Worm (Caenorhabditis elegans) whole organism, midembryonic: ENCODE results near the gene pptr-1.

Experiments used
- cog-1 ChIP-seq: sonication (generic microtip); optimal IDR thresholded peaks from 2 replicates; lab custom pipeline; 2016; ENCODE audit warnings: missing genetic modification characterization, missing compliant biosample characterization
- klf-2 ChIP-seq: fragments of 200-800 bp; sonication (Bioruptor generic); conservative IDR thresholded peaks from 2 replicates; pipeline ENCODE4 v1.3.6; 2022; ENCODE audit warnings: missing genetic modification reagents, missing genetic modification characterization, missing compliant biosample characterization
- ref-1 ChIP-seq: fragments of 200-800 bp; sonication (Bioruptor generic); conservative IDR thresholded peaks from 2 replicates; pipeline ENCODE4 v1.3.6; 2022; ENCODE audit warnings: missing genetic modification reagents, missing genetic modification characterization, missing compliant biosample characterization
- tab-1 ChIP-seq: fragments of 200-800 bp; sonication (Bioruptor generic); IDR thresholded peaks from 2 replicates; pipeline ENCODE4 v1.3.6; 2022; ENCODE audit warnings: missing genetic modification characterization, missing compliant biosample characterization

DNA sequence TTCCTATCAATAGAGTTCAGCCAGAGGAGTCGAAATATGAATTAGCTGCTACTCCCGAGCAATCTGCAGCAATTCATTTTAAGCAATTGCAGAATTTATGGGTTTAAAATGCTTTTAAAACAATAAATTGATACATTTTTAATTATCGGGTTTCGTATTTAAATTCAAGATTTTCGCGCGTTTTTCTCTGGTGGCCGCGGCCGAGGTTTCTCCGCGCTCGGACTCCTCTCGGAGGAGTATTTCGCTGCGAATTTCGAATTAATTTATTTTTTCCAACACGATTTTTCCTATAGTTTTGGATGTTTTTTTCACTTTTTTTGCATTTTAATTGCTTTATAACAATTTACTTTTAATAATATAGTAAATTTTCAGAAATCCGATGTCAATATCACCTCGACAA lies 44.2 kb downstream of the pptr-1 start, which contains the start of gene F13A7.14:
- TF ChIP-seq klf-2, result no peak
- TF ChIP-seq cog-1 (tag; lab: Kevin White, UChicago), result peak; percentile 9
- no peak for TF ChIP-seq ref-1
- TF ChIP-seq tab-1 (GFP tag; lab: Robert Waterston, UW), result no peak
